Fruit fly (Drosophila melanogaster) whole organism, embryonic: ENCODE measurements around the gene scrib.

ENCODE experiments used
- Awh ChIP-seq: fragments of 200-800 bp; sonication (Bioruptor generic); IDR thresholded peaks from 2 replicates; pipeline ENCODE4, ENCODE4 v1.3.6; 2022; ENCODE audit warnings: missing biosample characterization, missing genetic modification characterization
- Bdp1 ChIP-seq: fragments of 200-800 bp; sonication (Bioruptor generic); optimal IDR thresholded peaks from 3 replicates; lab custom pipeline; 2016; ENCODE audit warnings: missing biosample characterization, missing genetic modification characterization
- CG12769 ChIP-seq: fragments of 200-800 bp; sonication (Bioruptor generic); optimal IDR thresholded peaks from 2 replicates; lab custom pipeline; 2019; ENCODE audit warnings: missing biosample characterization, mild to moderate bottlenecking, missing genetic modification characterization, moderate library complexity
- CG13624 ChIP-seq: fragments of 200-800 bp; sonication (Bioruptor generic); optimal IDR thresholded peaks from 2 replicates; lab custom pipeline; 2016; ENCODE audit warnings: missing biosample characterization, missing genetic modification characterization
- CG13775 ChIP-seq: fragments of 200-800 bp; sonication (Bioruptor generic); optimal IDR thresholded peaks from 3 replicates; lab custom pipeline; 2017; ENCODE audit warnings: missing biosample characterization, mild to moderate bottlenecking, missing genetic modification characterization
- CG13894 ChIP-seq: fragments of 200-800 bp; sonication (Bioruptor generic); optimal IDR thresholded peaks from 3 replicates; lab custom pipeline; 2018; ENCODE audit warnings: missing biosample characterization, mild to moderate bottlenecking, missing genetic modification characterization, moderate library complexity
- CG15073 ChIP-seq: fragments of 200-800 bp; sonication (Bioruptor generic); optimal IDR thresholded peaks from 2 replicates; lab custom pipeline; 2016; ENCODE audit warnings: missing biosample characterization, missing genetic modification characterization
- CG16779 ChIP-seq: fragments of 200-800 bp; sonication (Bioruptor generic); IDR thresholded peaks from 2 replicates; pipeline ENCODE4 v1.3.6; 2022; ENCODE audit warnings: missing biosample characterization, missing genetic modification characterization
- CG17328 ChIP-seq: fragments of 200-800 bp; sonication (Bioruptor generic); IDR thresholded peaks from 2 replicates; pipeline ENCODE4 v1.3.6; 2022; ENCODE audit warnings: missing biosample characterization, missing genetic modification characterization
- CG2875 ChIP-seq: fragments of 200-800 bp; sonication (Bioruptor generic); optimal IDR thresholded peaks from 2 replicates; lab custom pipeline; 2017; ENCODE audit warnings: missing biosample characterization, mild to moderate bottlenecking, missing genetic modification characterization, missing genetic modification reagents
- CG4707 ChIP-seq: fragments of 200-800 bp; sonication (Bioruptor generic); optimal IDR thresholded peaks from 2 replicates; lab custom pipeline; 2018; ENCODE audit warnings: missing biosample characterization, mild to moderate bottlenecking, missing genetic modification characterization, moderate library complexity
- CG6254 ChIP-seq: fragments of 200-800 bp; sonication (Bioruptor generic); optimal IDR thresholded peaks from 3 replicates; lab custom pipeline; 2017; ENCODE audit warnings: mild to moderate bottlenecking, missing biosample characterization, missing genetic modification reagents, missing genetic modification characterization
- CG6654 ChIP-seq: fragments of 200-800 bp; sonication (Bioruptor generic); optimal IDR thresholded peaks from 2 replicates; lab custom pipeline; 2017; ENCODE audit warnings: missing biosample characterization, mild to moderate bottlenecking, missing genetic modification characterization
- CG7556 ChIP-seq: fragments of 200-800 bp; sonication (Bioruptor generic); optimal IDR thresholded peaks from 2 replicates; lab custom pipeline; 2017; ENCODE audit warnings: missing biosample characterization, mild to moderate bottlenecking, missing genetic modification characterization
- CG7839 ChIP-seq: fragments of 200-800 bp; sonication (Bioruptor generic); optimal IDR thresholded peaks from 3 replicates; lab custom pipeline; 2018; ENCODE audit warnings: missing biosample characterization, mild to moderate bottlenecking, missing genetic modification characterization, moderate library complexity
- CG7928 ChIP-seq: fragments of 200-800 bp; sonication (Bioruptor generic); optimal IDR thresholded peaks from 2 replicates; lab custom pipeline; 2017; ENCODE audit warnings: missing biosample characterization, mild to moderate bottlenecking, missing genetic modification characterization
- CG8944 ChIP-seq: fragments of 200-800 bp; sonication (Bioruptor generic); optimal IDR thresholded peaks from 3 replicates; lab custom pipeline; 2016; ENCODE audit warnings: missing biosample characterization, missing genetic modification characterization
- Dbx ChIP-seq: fragments of 200-800 bp; sonication (Bioruptor generic); IDR thresholded peaks from 3 replicates; pipeline ENCODE4 v1.3.6; 2022; ENCODE audit warnings: missing biosample characterization, missing genetic modification characterization
- E2f1 ChIP-seq: fragments of 200-800 bp; sonication (Bioruptor generic); IDR thresholded peaks from 2 replicates; pipeline ENCODE4 v1.3.6; 2022; ENCODE audit warnings: missing biosample characterization, missing genetic modification characterization
- ERR ChIP-seq: fragments of 200-800 bp; sonication (Bioruptor generic); optimal IDR thresholded peaks from 2 replicates; lab custom pipeline; 2016; ENCODE audit warnings: missing biosample characterization, missing genetic modification characterization
- Fer3 ChIP-seq: fragments of 200-800 bp; sonication (Bioruptor generic); optimal IDR thresholded peaks from 2 replicates; lab custom pipeline; 2018; ENCODE audit warnings: missing biosample characterization, mild to moderate bottlenecking, missing genetic modification characterization, moderate library complexity
- H2.0 ChIP-seq: fragments of 200-800 bp; sonication (Bioruptor generic); IDR thresholded peaks from 2 replicates; pipeline ENCODE4 v1.3.6; 2022; ENCODE audit warnings: missing biosample characterization, missing genetic modification characterization
- HLH4C ChIP-seq: fragments of 200-800 bp; sonication (Bioruptor generic); IDR thresholded peaks from 3 replicates; pipeline ENCODE4 v1.3.6; 2022; ENCODE audit warnings: missing biosample characterization, missing genetic modification characterization; ENCODE audit not compliant: partially characterized antibody
- HLHmδ ChIP-seq: fragments of 200-800 bp; sonication (Bioruptor generic); optimal IDR thresholded peaks from 2 replicates; lab custom pipeline; 2018; ENCODE audit warnings: missing biosample characterization, mild to moderate bottlenecking, missing genetic modification characterization, moderate library complexity
- HmgD ChIP-seq: fragments of 200-800 bp; sonication (Bioruptor generic); optimal IDR thresholded peaks from 3 replicates; lab custom pipeline; 2016; ENCODE audit warnings: missing biosample characterization, missing genetic modification characterization
- MBD-R2 ChIP-seq: fragments of 200-800 bp; sonication (Bioruptor generic); IDR thresholded peaks from 2 replicates; pipeline ENCODE4 v1.3.6; 2022; ENCODE audit warnings: missing biosample characterization, missing genetic modification characterization
- Mrtf ChIP-seq: fragments of 200-800 bp; sonication (Bioruptor generic); IDR thresholded peaks from 3 replicates; pipeline ENCODE4 v1.3.6; 2022; ENCODE audit warnings: missing biosample characterization, missing genetic modification characterization
- Myb ChIP-seq: fragments of 200-800 bp; sonication (Bioruptor generic); optimal IDR thresholded peaks from 2 replicates; lab custom pipeline; 2016; ENCODE audit warnings: missing biosample characterization, missing genetic modification characterization
- Nf-YB ChIP-seq: fragments of 200-800 bp; sonication (Bioruptor generic); optimal IDR thresholded peaks from 3 replicates; lab custom pipeline; 2019; ENCODE audit warnings: missing biosample characterization, mild to moderate bottlenecking, missing genetic modification characterization, moderate library complexity
- Ssrp ChIP-seq: fragments of 200-800 bp; sonication (Bioruptor generic); optimal IDR thresholded peaks from 2 replicates; lab custom pipeline; 2018; ENCODE audit warnings: missing biosample characterization, mild to moderate bottlenecking, missing genetic modification characterization, moderate library complexity
- bcd ChIP-seq: fragments of 200-800 bp; sonication (Bioruptor generic); optimal IDR thresholded peaks from 2 replicates; lab custom pipeline; 2017; ENCODE audit warnings: missing biosample characterization, mild to moderate bottlenecking, missing genetic modification characterization
- chinmo ChIP-seq: fragments of 200-800 bp; sonication (Bioruptor generic); IDR thresholded peaks from 4 replicates; pipeline ENCODE4 v1.3.6; 2022; ENCODE audit warnings: missing biosample characterization, missing genetic modification characterization; ENCODE audit not compliant: partially characterized antibody
- ems ChIP-seq: fragments of 200-800 bp; sonication (Bioruptor generic); optimal IDR thresholded peaks from 3 replicates; lab custom pipeline; 2016; ENCODE audit warnings: missing biosample characterization, missing genetic modification characterization
- ewg ChIP-seq: fragments of 200-800 bp; sonication (Bioruptor generic); optimal IDR thresholded peaks from 3 replicates; lab custom pipeline; 2017; ENCODE audit warnings: mild to moderate bottlenecking, missing biosample characterization, missing genetic modification reagents, missing genetic modification characterization
- ftz-f1 ChIP-seq: fragments of 200-800 bp; sonication (Bioruptor generic); optimal IDR thresholded peaks from 2 replicates; lab custom pipeline; 2016; ENCODE audit warnings: missing biosample characterization, missing genetic modification characterization
- grn ChIP-seq: fragments of 200-800 bp; sonication (Bioruptor generic); optimal IDR thresholded peaks from 3 replicates; lab custom pipeline; 2017; ENCODE audit warnings: missing biosample characterization, missing genetic modification characterization
- gsb ChIP-seq: fragments of 200-800 bp; sonication (Bioruptor generic); IDR thresholded peaks from 2 replicates; pipeline ENCODE4 v1.3.6; 2022; ENCODE audit warnings: missing biosample characterization, missing genetic modification characterization
- hkb ChIP-seq, 2 experiments: fragments of 200-800 bp in 1 of 2; fragments of >200 bp in 1 of 2; sonication (Bioruptor generic) in 1 of 2; IDR thresholded peaks in 1 of 2; optimal IDR thresholded peaks in 1 of 2; 2 replicates each; pipeline versions ENCODE4 v1.3.6 to Lab custom; 2017 to 2022; ENCODE audit warnings: missing biosample characterization in 1 of 2, missing genetic modification characterization in 1 of 2
- knrl ChIP-seq: fragments of 200-800 bp; sonication (Bioruptor generic); IDR thresholded peaks from 3 replicates; pipeline ENCODE4 v1.3.6; 2022; ENCODE audit warnings: missing biosample characterization, missing genetic modification characterization; ENCODE audit not compliant: partially characterized antibody
- lov ChIP-seq, 2 experiments: fragments of 200-800 bp in 1 of 2; fragments of >200 bp in 1 of 2; sonication (Bioruptor generic) in 1 of 2; IDR thresholded peaks in 1 of 2; optimal IDR thresholded peaks in 1 of 2; 2 replicates in 1 of 2; 3 replicates in 1 of 2; pipeline versions ENCODE4 v1.3.6 to Lab custom; 2017 to 2022; ENCODE audit warnings: missing biosample characterization in 1 of 2, missing genetic modification characterization in 1 of 2
- odd ChIP-seq: fragments of 200-800 bp; sonication (Bioruptor generic); optimal IDR thresholded peaks from 2 replicates; lab custom pipeline; 2017; ENCODE audit warnings: missing biosample characterization, mild to moderate bottlenecking, missing genetic modification characterization
- org-1 ChIP-seq: fragments of 200-800 bp; sonication (Bioruptor generic); optimal IDR thresholded peaks from 2 replicates; lab custom pipeline; 2017; ENCODE audit warnings: missing biosample characterization, missing genetic modification characterization
- repo ChIP-seq: fragments of 200-800 bp; sonication (Bioruptor generic); optimal IDR thresholded peaks from 2 replicates; lab custom pipeline; 2016; ENCODE audit warnings: missing biosample characterization, missing genetic modification characterization
- sens ChIP-seq: fragments of 200-800 bp; sonication (Bioruptor generic); peaks from one replicate; lab custom pipeline; 2016; ENCODE audit warnings: missing biosample characterization, missing genetic modification characterization
- sens-2 ChIP-seq: fragments of 200-800 bp; sonication (Bioruptor generic); IDR thresholded peaks from 2 replicates; pipeline ENCODE4 v1.3.6; 2022; ENCODE audit warnings: missing biosample characterization, missing genetic modification characterization
- seq ChIP-seq: fragments of 200-800 bp; sonication (Bioruptor generic); IDR thresholded peaks from 2 replicates; pipeline ENCODE4 v1.3.6; 2022; ENCODE audit warnings: missing biosample characterization, missing genetic modification characterization
- slp2 ChIP-seq: fragments of 200-800 bp; sonication (Bioruptor generic); optimal IDR thresholded peaks from 2 replicates; lab custom pipeline; 2016; ENCODE audit warnings: missing biosample characterization, missing genetic modification characterization
- sqz ChIP-seq: fragments of 200-800 bp; sonication (Bioruptor generic); optimal IDR thresholded peaks from 3 replicates; lab custom pipeline; 2018; ENCODE audit warnings: missing biosample characterization, mild to moderate bottlenecking, missing genetic modification characterization
- sr ChIP-seq: fragments of 200-800 bp; sonication (Bioruptor generic); IDR thresholded peaks from 3 replicates; pipeline ENCODE4 v1.3.6; 2022; ENCODE audit warnings: missing biosample characterization, missing genetic modification characterization
- zf30C ChIP-seq: fragments of 200-800 bp; sonication (Bioruptor generic); optimal IDR thresholded peaks from 3 replicates; lab custom pipeline; 2018; ENCODE audit warnings: missing biosample characterization, mild to moderate bottlenecking, missing genetic modification characterization

scrib gene

DNA sequence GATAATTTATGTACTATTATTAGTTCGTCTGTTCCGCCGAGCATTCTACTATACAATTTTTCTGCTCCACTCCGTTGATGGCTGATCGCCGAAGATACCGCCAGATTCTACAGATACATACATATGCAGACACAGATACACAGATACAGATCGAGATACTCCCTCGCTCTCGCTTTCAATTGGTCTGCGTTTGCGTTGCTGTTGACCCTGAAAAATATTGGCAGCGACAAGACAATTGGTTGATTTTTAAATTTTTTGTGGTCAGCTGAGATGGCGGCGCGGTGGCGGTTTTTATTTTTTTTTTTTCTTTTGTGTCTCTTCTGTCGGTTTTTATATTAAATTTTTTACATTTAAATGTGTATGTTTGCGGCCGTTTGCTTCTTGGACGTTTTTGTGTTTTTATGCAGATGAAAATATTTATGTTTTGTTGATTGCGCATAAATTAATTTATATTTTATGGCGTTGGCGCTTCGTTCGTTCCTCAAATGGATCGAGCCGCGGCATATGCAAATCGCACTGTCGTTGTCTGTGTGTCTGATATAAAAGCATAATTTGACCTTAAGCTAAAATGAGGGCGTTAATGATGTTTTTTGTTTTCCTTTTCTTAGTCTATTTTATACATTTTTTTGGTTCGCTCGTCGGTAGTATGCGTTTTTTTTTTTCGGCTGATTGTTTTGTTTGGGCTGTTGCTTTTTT lies 57.8 kb downstream of the scrib start (continued):
- TF ChIP-seq odd (no peak), CG4707 (GFP tag; lab: Kevin White, UChicago) (no peak), HLHmδ (GFP tag; lab: Kevin White, UChicago) (no peak), hkb (optimal IDR thresholded peaks at IDR 0.05; lab: Kevin White, UChicago) (no peak), hkb (GFP tag; IDR thresholded peaks at IDR 0.05; lab: Robert Waterston, UW) (no peak), Dbx (GFP tag; lab: Robert Waterston, UW) (no peak), CG17328 (no peak), Fer3 (no peak), CG6254 (GFP tag; lab: Kevin White, UChicago) (no peak), CG7839 (tag; lab: Kevin White, UChicago) (no peak), sqz (GFP tag; lab: Kevin White, UChicago) (peak; percentile 33), CG13894 (tag; lab: Kevin White, UChicago) (no peak), chinmo (GFP tag; lab: Robert Waterston, UW) (peak; percentile 81; the same call in 1 of the 4 replicates), CG12769 (tag; lab: Kevin White, UChicago) (no peak), Nf-YB (peak; percentile 22), sens (GFP tag; lab: Kevin White, UChicago) (peak; percentile 36), H2.0 (GFP tag; lab: Robert Waterston, UW) (no peak), CG6654 (GFP tag; lab: Kevin White, UChicago) (no peak), ewg (no peak), Ssrp (no peak), bcd (no peak), HLH4C (GFP tag; lab: Robert Waterston, UW) (no peak), slp2 (GFP tag; lab: Kevin White, UChicago) (no peak), CG7928 (no peak), grn (GFP tag; lab: Kevin White, UChicago) (peak; percentile 15), CG13624 (GFP tag; lab: Kevin White, UChicago) (no peak), Mrtf (GFP tag; lab: Robert Waterston, UW) (no peak), zf30C (GFP tag; lab: Kevin White, UChicago) (no peak), lov (optimal IDR thresholded peaks at IDR 0.05; lab: Kevin White, UChicago) (no peak), lov (GFP tag; IDR thresholded peaks at IDR 0.05; lab: Robert Waterston, UW) (no peak), HmgD (GFP tag; lab: Kevin White, UChicago) (no peak), ERR (GFP tag; lab: Kevin White, UChicago) (no peak), Myb (GFP tag; lab: Kevin White, UChicago) (no peak), CG7556 (GFP tag; lab: Kevin White, UChicago) (no peak), org-1 (GFP tag; lab: Kevin White, UChicago) (no peak), CG2875 (no peak), sr (GFP tag; lab: Robert Waterston, UW) (no peak), seq (no peak), knrl (no peak), CG8944 (GFP tag; lab: Kevin White, UChicago) (no peak), CG15073 (GFP tag; lab: Kevin White, UChicago) (no peak), ems (GFP tag; lab: Kevin White, UChicago) (no peak), sens-2 (no peak), CG16779 (GFP tag; lab: Robert Waterston, UW) (no peak), CG13775 (no peak), E2f1 (GFP tag; lab: Robert Waterston, UW) (no peak), Bdp1 (GFP tag; lab: Kevin White, UChicago) (no peak), ftz-f1 (GFP tag; lab: Kevin White, UChicago) (peak; percentile 31), repo (GFP tag; lab: Kevin White, UChicago) (no peak), MBD-R2 (GFP tag; lab: Robert Waterston, UW) (no peak), Awh (GFP tag; lab: Robert Waterston, UW) (peak; percentile 75), gsb (GFP tag; lab: Robert Waterston, UW) (no peak)
